Fruit fly (Drosophila melanogaster) whole organism, embryonic: ENCODE data around the gene CG12814.

Source experiments
- CG10366 ChIP-seq: fragments of 200-800 bp; sonication (Bioruptor generic); IDR thresholded peaks from 2 replicates; pipeline ENCODE4 v1.3.6; 2022; ENCODE audit warnings: missing biosample characterization, missing genetic modification characterization
- CG10543 ChIP-seq: fragments of 200-800 bp; sonication (Bioruptor generic); optimal IDR thresholded peaks from 3 replicates; lab custom pipeline; 2017; ENCODE audit warnings: missing biosample characterization, mild to moderate bottlenecking, missing genetic modification characterization, moderate library complexity
- CG11456 ChIP-seq: fragments of 200-800 bp; sonication (Bioruptor generic); IDR thresholded peaks from 3 replicates; pipeline ENCODE4 v1.3.6; 2022; ENCODE audit warnings: missing biosample characterization, missing genetic modification characterization
- CG1233 ChIP-seq: fragments of 200-800 bp; sonication (Bioruptor generic); optimal IDR thresholded peaks from 4 replicates; lab custom pipeline; 2018; ENCODE audit warnings: missing biosample characterization, mild to moderate bottlenecking, missing genetic modification characterization
- CG12769 ChIP-seq: fragments of 200-800 bp; sonication (Bioruptor generic); optimal IDR thresholded peaks from 2 replicates; lab custom pipeline; 2019; ENCODE audit warnings: missing biosample characterization, mild to moderate bottlenecking, missing genetic modification characterization, moderate library complexity
- CG14014 ChIP-seq: fragments of 200-800 bp; sonication (Bioruptor generic); IDR thresholded peaks from 2 replicates; pipeline ENCODE4 v1.3.6; 2022; ENCODE audit warnings: missing biosample characterization, missing genetic modification characterization
- CG15479 ChIP-seq: fragments of 200-800 bp; sonication (Bioruptor generic); optimal IDR thresholded peaks from 3 replicates; lab custom pipeline; 2019; ENCODE audit warnings: missing biosample characterization, mild to moderate bottlenecking, missing genetic modification characterization, moderate library complexity
- CG1603 ChIP-seq: fragments of 200-800 bp; sonication (Bioruptor generic); optimal IDR thresholded peaks from 2 replicates; lab custom pipeline; 2019; ENCODE audit warnings: missing biosample characterization, mild to moderate bottlenecking, missing genetic modification characterization, moderate library complexity
- CG16779 ChIP-seq: fragments of 200-800 bp; sonication (Bioruptor generic); IDR thresholded peaks from 2 replicates; pipeline ENCODE4 v1.3.6; 2022; ENCODE audit warnings: missing biosample characterization, missing genetic modification characterization
- CG17359 ChIP-seq: fragments of 200-800 bp; sonication (Bioruptor generic); optimal IDR thresholded peaks from 3 replicates; lab custom pipeline; 2018; ENCODE audit warnings: missing biosample characterization, mild to moderate bottlenecking, missing genetic modification characterization, moderate library complexity
- CG17361 ChIP-seq: fragments of 200-800 bp; sonication (Bioruptor generic); IDR thresholded peaks from 3 replicates; pipeline ENCODE4 v1.3.6; 2022; ENCODE audit warnings: missing biosample characterization, missing genetic modification characterization
- CG18262 ChIP-seq: fragments of 200-800 bp; optimal IDR thresholded peaks from 3 replicates; lab custom pipeline; 2019; ENCODE audit warnings: missing biosample characterization, mild to moderate bottlenecking, missing genetic modification characterization, moderate library complexity
- CG30431 ChIP-seq: fragments of 200-800 bp; sonication (Bioruptor generic); optimal IDR thresholded peaks from 2 replicates; lab custom pipeline; 2017; ENCODE audit warnings: missing biosample characterization, missing genetic modification characterization
- CG33213 ChIP-seq: fragments of 200-800 bp; sonication (Bioruptor generic); optimal IDR thresholded peaks from 3 replicates; lab custom pipeline; 2016; ENCODE audit warnings: missing biosample characterization, missing genetic modification characterization
- CG6689 ChIP-seq: fragments of 200-800 bp; sonication (Bioruptor generic); IDR thresholded peaks from 2 replicates; pipeline ENCODE4 v1.3.6; 2022; ENCODE audit warnings: missing biosample characterization, missing genetic modification characterization
- CG7786 ChIP-seq: fragments of 200-800 bp; sonication (Bioruptor generic); optimal IDR thresholded peaks from 2 replicates; lab custom pipeline; 2016; ENCODE audit warnings: missing biosample characterization, missing genetic modification characterization
- CG8290 ChIP-seq, 3 experiments: fragments of 200-800 bp; sonication (Bioruptor generic); optimal IDR thresholded peaks; 2 replicates each; lab custom pipeline; 2016 to 2019; ENCODE audit warnings: missing biosample characterization in 3 of 3, missing genetic modification characterization in 3 of 3, mild to moderate bottlenecking in 2 of 3, moderate library complexity in 1 of 3
- CG8924 ChIP-seq: fragments of 200-800 bp; optimal IDR thresholded peaks from 3 replicates; lab custom pipeline; 2019; ENCODE audit warnings: missing biosample characterization, mild to moderate bottlenecking, missing genetic modification characterization, moderate library complexity
- CG8944 ChIP-seq: fragments of 200-800 bp; sonication (Bioruptor generic); optimal IDR thresholded peaks from 3 replicates; lab custom pipeline; 2016; ENCODE audit warnings: missing biosample characterization, missing genetic modification characterization
- CG9609 ChIP-seq: fragments of 200-800 bp; sonication (Bioruptor generic); optimal IDR thresholded peaks from 3 replicates; lab custom pipeline; 2016; ENCODE audit warnings: missing biosample characterization, missing genetic modification characterization
- CG9817 ChIP-seq: fragments of 200-800 bp; sonication (Bioruptor generic); optimal IDR thresholded peaks from 2 replicates; lab custom pipeline; 2018; ENCODE audit warnings: missing biosample characterization, mild to moderate bottlenecking, missing genetic modification characterization, moderate library complexity
- CoRest ChIP-seq: fragments of 200-800 bp; sonication (Bioruptor generic); optimal IDR thresholded peaks from 3 replicates; lab custom pipeline; 2018; ENCODE audit warnings: missing biosample characterization, mild to moderate bottlenecking, missing genetic modification characterization, moderate library complexity
- D ChIP-seq, 2 experiments: fragments of 200-800 bp in 1 of 2; fragments of >200 bp in 1 of 2; sonication (Bioruptor generic) in 1 of 2; optimal IDR thresholded peaks; 2 replicates in 1 of 2; 3 replicates in 1 of 2; lab custom pipeline; 2017; ENCODE audit warnings: mild to moderate bottlenecking in 1 of 2, missing biosample characterization in 1 of 2, missing genetic modification characterization in 1 of 2, missing genetic modification reagents in 1 of 2
- Dbx ChIP-seq: fragments of 200-800 bp; sonication (Bioruptor generic); IDR thresholded peaks from 3 replicates; pipeline ENCODE4 v1.3.6; 2022; ENCODE audit warnings: missing biosample characterization, missing genetic modification characterization
- Drgx ChIP-seq: fragments of 200-800 bp; sonication (Bioruptor generic); IDR thresholded peaks from 2 replicates; pipeline ENCODE4 v1.3.6; 2022; ENCODE audit warnings: missing biosample characterization, missing genetic modification characterization
- Fer3 ChIP-seq: fragments of 200-800 bp; sonication (Bioruptor generic); optimal IDR thresholded peaks from 2 replicates; lab custom pipeline; 2018; ENCODE audit warnings: missing biosample characterization, mild to moderate bottlenecking, missing genetic modification characterization, moderate library complexity
- Hr51 ChIP-seq, 2 experiments: fragments of 200-800 bp; sonication (Bioruptor generic); optimal IDR thresholded peaks; 2 replicates in 1 of 2; 3 replicates in 1 of 2; lab custom pipeline; 2016 to 2018; ENCODE audit warnings: missing biosample characterization in 2 of 2, missing genetic modification characterization in 2 of 2, mild to moderate bottlenecking in 1 of 2, moderate library complexity in 1 of 2
- Med ChIP-seq: fragments of 200-800 bp; sonication (Bioruptor generic); peaks from one replicate; lab custom pipeline; 2016; ENCODE audit warnings: missing biosample characterization, missing genetic modification characterization, mild to moderate bottlenecking, inconsistent platforms, moderate library complexity
- Pdp1 ChIP-seq, 2 experiments: fragments of 200-800 bp; sonication (Bioruptor generic); optimal IDR thresholded peaks; 3 replicates each; lab custom pipeline; 2016; ENCODE audit warnings: missing biosample characterization in 2 of 2, missing genetic modification characterization in 2 of 2, mild to moderate bottlenecking in 1 of 2, moderate library complexity in 1 of 2
- Trl ChIP-seq, 3 experiments: fragments of >200 bp in 2 of 3; fragments of 200-800 bp in 1 of 3; sonication (Bioruptor generic) in 1 of 3; optimal IDR thresholded peaks; 2 replicates in 1 of 3; 3 replicates in 2 of 3; lab custom pipeline; 2016 to 2017; ENCODE audit warnings: missing biosample characterization in 1 of 3, missing genetic modification characterization in 1 of 3
- Xbp1 ChIP-seq: fragments of 200-800 bp; sonication (Bioruptor generic); optimal IDR thresholded peaks from 3 replicates; lab custom pipeline; 2016; ENCODE audit warnings: missing biosample characterization, mild to moderate bottlenecking, missing genetic modification characterization
- ac ChIP-seq: fragments of 200-800 bp; sonication (Bioruptor generic); optimal IDR thresholded peaks from 3 replicates; lab custom pipeline; 2017; ENCODE audit warnings: missing biosample characterization, mild to moderate bottlenecking, missing genetic modification characterization
- ash1 ChIP-seq: fragments of 200-800 bp; sonication (Bioruptor generic); optimal IDR thresholded peaks from 2 replicates; lab custom pipeline; 2018; ENCODE audit warnings: missing biosample characterization, mild to moderate bottlenecking, missing genetic modification characterization
- cwo ChIP-seq: fragments of 200-800 bp; sonication (Bioruptor generic); optimal IDR thresholded peaks from 3 replicates; lab custom pipeline; 2017; ENCODE audit warnings: missing biosample characterization, missing genetic modification characterization, mild to moderate bottlenecking, moderate library complexity, missing genetic modification reagents
- dimm ChIP-seq: fragments of 200-800 bp; sonication (Bioruptor generic); IDR thresholded peaks from 2 replicates; pipeline ENCODE4 v1.3.6; 2022; ENCODE audit warnings: missing biosample characterization, missing genetic modification characterization
- fd3F ChIP-seq: fragments of 200-800 bp; sonication (Bioruptor generic); optimal IDR thresholded peaks from 2 replicates; lab custom pipeline; 2018; ENCODE audit warnings: missing biosample characterization, mild to moderate bottlenecking, missing genetic modification characterization, moderate library complexity
- gfzf ChIP-seq: fragments of 200-800 bp; sonication (Bioruptor generic); optimal IDR thresholded peaks from 2 replicates; lab custom pipeline; 2016; ENCODE audit warnings: missing biosample characterization, mild to moderate bottlenecking, missing genetic modification characterization, moderate library complexity
- grau ChIP-seq: fragments of 200-800 bp; optimal IDR thresholded peaks from 3 replicates; lab custom pipeline; 2019; ENCODE audit warnings: missing biosample characterization, mild to moderate bottlenecking, missing genetic modification characterization, moderate library complexity
- gsb ChIP-seq: fragments of 200-800 bp; sonication (Bioruptor generic); IDR thresholded peaks from 2 replicates; pipeline ENCODE4 v1.3.6; 2022; ENCODE audit warnings: missing biosample characterization, missing genetic modification characterization
- her ChIP-seq: fragments of 200-800 bp; sonication (Bioruptor generic); optimal IDR thresholded peaks from 2 replicates; lab custom pipeline; 2016; ENCODE audit warnings: missing biosample characterization, missing genetic modification characterization
- lilli ChIP-seq: fragments of 200-800 bp; sonication (Bioruptor generic); optimal IDR thresholded peaks from 3 replicates; lab custom pipeline; 2016; ENCODE audit warnings: missing biosample characterization, missing genetic modification characterization
- luna ChIP-seq: fragments of 200-800 bp; sonication (Bioruptor generic); optimal IDR thresholded peaks from 2 replicates; lab custom pipeline; 2016; ENCODE audit warnings: missing biosample characterization, missing genetic modification characterization
- prd ChIP-seq, 3 experiments: fragments of >200 bp in 2 of 3; fragments of 200-800 bp in 1 of 3; sonication (Bioruptor generic) in 1 of 3; optimal IDR thresholded peaks in 2 of 3; IDR thresholded peaks in 1 of 3; 2 replicates in 2 of 3; 3 replicates in 1 of 3; pipeline versions ENCODE4 v1.3.6 to Lab custom; 2017 to 2022; ENCODE audit warnings: missing biosample characterization in 1 of 3, missing genetic modification characterization in 1 of 3
- slbo ChIP-seq: fragments of 200-800 bp; sonication (Bioruptor generic); IDR thresholded peaks from 2 replicates; pipeline ENCODE4 v1.3.6; 2022; ENCODE audit warnings: missing biosample characterization, missing genetic modification characterization
- sob ChIP-seq: fragments of 200-800 bp; sonication (Bioruptor generic); IDR thresholded peaks from 2 replicates; pipeline ENCODE4 v1.3.6; 2022; ENCODE audit warnings: missing biosample characterization, missing genetic modification characterization
- usp ChIP-seq: fragments of >200 bp; optimal IDR thresholded peaks from 2 replicates; lab custom pipeline; 2017; ENCODE audit warnings: missing biosample characterization, missing genetic modification characterization
- vvl ChIP-seq: fragments of 200-800 bp; sonication (Bioruptor generic); IDR thresholded peaks from 2 replicates; pipeline ENCODE4 v1.3.6; 2022; ENCODE audit warnings: missing biosample characterization, missing genetic modification characterization

CG12814 gene

DNA sequence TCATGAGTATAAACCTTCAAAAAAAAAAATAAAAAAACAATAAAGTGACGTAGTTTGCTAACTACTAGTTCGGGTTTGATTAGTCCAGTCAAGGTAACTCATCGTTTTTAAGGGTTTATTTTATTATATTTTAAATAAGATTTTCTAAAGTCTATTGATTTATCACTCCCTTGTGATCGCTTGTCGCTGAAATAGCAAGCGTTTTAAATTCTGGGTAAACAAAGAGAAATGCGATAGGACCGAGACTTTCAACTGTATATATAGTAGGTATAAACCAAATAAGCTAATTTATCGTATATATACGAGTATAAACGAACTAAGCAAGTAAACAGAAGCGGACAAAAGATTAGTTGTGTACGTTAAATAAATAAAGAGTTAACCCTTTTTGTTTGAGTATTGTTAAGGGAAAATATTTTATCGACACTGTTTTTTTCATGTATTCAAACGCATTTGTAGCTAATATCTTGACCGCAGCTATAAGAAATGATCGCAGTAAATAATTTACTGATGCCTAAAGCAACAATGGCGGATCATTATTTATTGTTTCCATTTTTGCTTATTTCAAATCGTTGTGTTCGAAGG lies 20.8 kb downstream of the CG12814 start (continued):
- no peak for TF ChIP-seq usp (GFP tag; lab: Kevin White, UChicago)
- peak; percentile 38 for TF ChIP-seq fd3F
- no peak for TF ChIP-seq CG1233 (GFP tag; lab: Kevin White, UChicago)
- TF ChIP-seq dimm (GFP tag; lab: Robert Waterston, UW) = no peak
- TF ChIP-seq Trl (optimal IDR thresholded peaks at IDR 0.05; lab: Kevin White, UChicago) = no peak
- TF ChIP-seq Trl (GFP tag; optimal IDR thresholded peaks at IDR 0.05; lab: Kevin White, UChicago) = peak; percentile 34
- peak; percentile 17 for TF ChIP-seq CG9609
- peak; percentile 31 for TF ChIP-seq CG33213
- peak; percentile 28 for TF ChIP-seq CG7786 (GFP tag; lab: Kevin White, UChicago)
- TF ChIP-seq Fer3 (tag; lab: Kevin White, UChicago) = peak; percentile 37
- peak in 1 of 2 experiments; percentile 16 for TF ChIP-seq Pdp1 (GFP tag; optimal IDR thresholded peaks at IDR 0.05; lab: Kevin White, UChicago)
- peak in 1 of 2 experiments; percentile 15 for TF ChIP-seq Hr51 (GFP tag; optimal IDR thresholded peaks at IDR 0.05; lab: Kevin White, UChicago)
- TF ChIP-seq Med (GFP tag; lab: Kevin White, UChicago) = peak; percentile 92
- TF ChIP-seq CG15479 (GFP tag; lab: Kevin White, UChicago) = no peak
- peak; percentile 46; the same call in 1 of the 2 replicates for TF ChIP-seq vvl
- TF ChIP-seq Xbp1 (GFP tag; lab: Kevin White, UChicago) = peak; percentile 44
- peak; percentile 33 for TF ChIP-seq CG10366 (GFP tag; lab: Robert Waterston, UW)
- no peak for TF ChIP-seq her (GFP tag; lab: Kevin White, UChicago)
- no peak for TF ChIP-seq CG17361
- TF ChIP-seq CG9817 (tag; lab: Kevin White, UChicago) = peak; percentile 41
- TF ChIP-seq cwo = peak; percentile 14
- TF ChIP-seq CG8924 (tag; lab: Kevin White, UChicago) = peak; percentile 10
- TF ChIP-seq CG12769 = peak; percentile 63
- TF ChIP-seq Dbx (GFP tag; lab: Robert Waterston, UW) = peak; percentile 51; the same call in 1 of the 3 replicates
- TF ChIP-seq CoRest = peak; percentile 57
- peak; percentile 1 for TF ChIP-seq CG18262 (tag; lab: Kevin White, UChicago)
- TF ChIP-seq CG30431 = peak; percentile 15
- TF ChIP-seq CG16779 (GFP tag; lab: Robert Waterston, UW) = 0 out of 2 replicates have a peak, but pooled peaks have one; percentile 13
- TF ChIP-seq CG14014 (GFP tag; lab: Robert Waterston, UW) = peak; percentile 58
- TF ChIP-seq D (optimal IDR thresholded peaks at IDR 0.05; lab: Kevin White, UChicago) = no peak
- peak; percentile 10 for TF ChIP-seq D (GFP tag; optimal IDR thresholded peaks at IDR 0.05; lab: Kevin White, UChicago)
- peak; percentile 38 for TF ChIP-seq CG17359 (tag; lab: Kevin White, UChicago)
- TF ChIP-seq CG8290 (GFP tag; optimal IDR thresholded peaks at IDR 0.05; lab: Kevin White, UChicago) = no peak
- peak in 1 of 2 experiments; percentile 78 for TF ChIP-seq CG8290 (tag; optimal IDR thresholded peaks at IDR 0.05; lab: Kevin White, UChicago)
- TF ChIP-seq ac (GFP tag; lab: Kevin White, UChicago) = peak; percentile 43
- TF ChIP-seq CG10543 (GFP tag; lab: Kevin White, UChicago) = peak; percentile 16
- TF ChIP-seq luna (GFP tag; lab: Kevin White, UChicago) = peak; percentile 42
- TF ChIP-seq lilli (GFP tag; lab: Kevin White, UChicago) = peak; percentile 48
- peak; percentile 62; the same call in 1 of the 3 replicates for TF ChIP-seq CG11456 (GFP tag; lab: Robert Waterston, UW)
- TF ChIP-seq CG6689 (GFP tag; lab: Robert Waterston, UW) = peak; percentile 42; the same call in 1 of the 2 replicates
- no peak for TF ChIP-seq ash1 (GFP tag; lab: Kevin White, UChicago)
- no peak for TF ChIP-seq prd (optimal IDR thresholded peaks at IDR 0.05; lab: Kevin White, UChicago)
- TF ChIP-seq prd (GFP tag; IDR thresholded peaks at IDR 0.05; lab: Robert Waterston, UW) = peak; percentile 26; the same call in 2 of the 3 replicates
- peak; percentile 29 for TF ChIP-seq CG8944 (GFP tag; lab: Kevin White, UChicago)
- TF ChIP-seq gfzf (GFP tag; lab: Kevin White, UChicago) = no peak
- TF ChIP-seq CG1603 (tag; lab: Kevin White, UChicago) = peak; percentile 68
- TF ChIP-seq grau (tag; lab: Kevin White, UChicago) = peak; percentile 44
- TF ChIP-seq slbo (GFP tag; lab: Robert Waterston, UW) = peak; percentile 65
- 0 out of 2 replicates have a peak, but pooled peaks have one; percentile 35 for TF ChIP-seq sob
- TF ChIP-seq gsb (GFP tag; lab: Robert Waterston, UW) = no peak
- 0 out of 2 replicates have a peak, but pooled peaks have one; percentile 9 for TF ChIP-seq Drgx (GFP tag; lab: Robert Waterston, UW)
